Worm (Caenorhabditis elegans): Measurements from ENCODE around the gene srh-28.
A peak's percentile ranks its signal among the peaks of the same experiment; 100 is the strongest.

Gene srh-28

ce11 chrV:6793744-6794239 lies 18.2 kb upstream of the srh-28 start, which contains the start of gene ZC404.1:
Gene ZC404.1, plus strand, starts transcription at chrV:6794189.
- TF ChIP-seq W03F9.2 (tag; optimal IDR thresholded peaks at IDR 0.05) (no peak), him-1 (tag; optimal IDR thresholded peaks at IDR 0.05) (no peak), dao-5 (tag; optimal IDR thresholded peaks at IDR 0.05) (no peak)

- TF ChIP-seq him-1 (tag; optimal IDR thresholded peaks at IDR 0.05) (no peak), W03F9.2 (tag; optimal IDR thresholded peaks at IDR 0.05) (no peak), dao-5 (tag; optimal IDR thresholded peaks at IDR 0.05) (no peak)
Observed at ce11 chrV:6792973-6793372, 17.4 kb upstream of the srh-28 start.

- TF ChIP-seq dao-5 (tag; optimal IDR thresholded peaks at IDR 0.05) (no peak), W03F9.2 (tag; optimal IDR thresholded peaks at IDR 0.05) (no peak), him-1 (tag; optimal IDR thresholded peaks at IDR 0.05) (no peak)
Observed at ce11 chrV:6792565-6792964, 17.0 kb upstream of the srh-28 start, which contains the start of gene gck-2. Gene gck-2, minus strand, starts transcription at chrV:6792665.

DNA sequence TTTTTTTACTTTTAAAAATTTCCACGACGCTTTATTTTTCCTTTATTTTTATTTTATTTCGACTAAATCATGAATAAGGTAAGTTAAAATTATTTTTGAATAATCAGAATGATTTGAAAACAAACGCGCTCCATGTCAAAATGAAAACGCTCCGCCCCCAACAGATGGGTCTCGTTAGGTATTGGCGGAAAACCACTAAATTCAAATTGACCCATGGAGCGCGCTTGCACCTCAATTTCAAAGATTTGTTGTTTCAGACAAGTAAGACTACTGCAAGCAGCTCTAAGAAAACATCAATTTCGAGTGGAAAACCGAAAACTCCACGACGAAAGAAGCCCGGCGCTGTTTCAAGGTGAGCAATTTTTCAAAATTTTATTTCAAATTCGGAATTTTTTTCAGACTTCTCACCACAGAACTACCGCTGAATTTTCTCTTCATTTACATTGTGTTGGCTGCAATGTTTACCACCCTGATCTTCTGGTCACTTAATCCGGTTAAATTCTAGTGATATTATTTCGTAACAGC lies 12.4 kb upstream of the srh-28 start, which contains the start of gene ZC404.2:
TSS of gene ZC404.2 (plus strand) at position 47 of the 525 bp plus-strand sequence.
- TF ChIP-seq him-1 (tag; optimal IDR thresholded peaks at IDR 0.05) (no peak), dao-5 (tag; optimal IDR thresholded peaks at IDR 0.05) (no peak), W03F9.2 (tag; optimal IDR thresholded peaks at IDR 0.05) (no peak)

DNA sequence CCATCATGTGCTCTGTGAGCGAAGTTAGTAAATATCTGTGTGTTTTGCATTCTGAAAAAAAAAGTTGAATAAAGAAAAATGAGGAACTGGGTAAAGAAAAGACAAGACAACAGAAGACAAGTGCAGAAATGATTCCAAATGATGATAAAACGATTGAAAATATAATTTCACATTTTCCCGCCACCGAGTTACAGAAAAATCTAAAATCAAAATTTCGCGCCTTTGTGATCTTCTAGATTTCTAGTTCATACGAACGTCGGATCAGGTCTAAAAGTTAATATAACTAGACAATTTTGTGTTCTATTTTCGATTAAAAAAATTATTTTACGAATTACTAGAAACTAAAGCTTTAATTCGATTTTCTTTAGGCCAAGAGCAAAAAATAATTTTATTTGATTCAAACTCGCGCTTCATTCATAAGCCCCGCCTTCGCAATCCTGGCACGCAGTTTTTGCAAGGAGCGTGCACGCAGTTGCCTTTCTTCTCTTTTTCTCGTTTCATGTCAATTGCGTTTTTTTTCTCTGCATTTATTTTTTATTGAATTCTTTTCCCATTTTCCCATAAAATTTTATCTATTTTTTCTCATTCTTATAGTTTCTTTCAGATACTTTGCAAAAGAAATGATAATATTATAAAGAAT lies 9.4 kb upstream of the srh-28 start, which contains the start of the genes spn-4 and spe-39:
TSS of gene spn-4 (minus strand) at position 51 of the 640 bp plus-strand sequence.
TSS of gene spe-39 (plus strand) at position 599 of the 640 bp plus-strand sequence.
- TF ChIP-seq W03F9.2 (tag; optimal IDR thresholded peaks at IDR 0.05) (peak; percentile 75), him-1 (tag; optimal IDR thresholded peaks at IDR 0.05) (peak; percentile 48), dao-5 (tag; optimal IDR thresholded peaks at IDR 0.05) (no peak)

DNA sequence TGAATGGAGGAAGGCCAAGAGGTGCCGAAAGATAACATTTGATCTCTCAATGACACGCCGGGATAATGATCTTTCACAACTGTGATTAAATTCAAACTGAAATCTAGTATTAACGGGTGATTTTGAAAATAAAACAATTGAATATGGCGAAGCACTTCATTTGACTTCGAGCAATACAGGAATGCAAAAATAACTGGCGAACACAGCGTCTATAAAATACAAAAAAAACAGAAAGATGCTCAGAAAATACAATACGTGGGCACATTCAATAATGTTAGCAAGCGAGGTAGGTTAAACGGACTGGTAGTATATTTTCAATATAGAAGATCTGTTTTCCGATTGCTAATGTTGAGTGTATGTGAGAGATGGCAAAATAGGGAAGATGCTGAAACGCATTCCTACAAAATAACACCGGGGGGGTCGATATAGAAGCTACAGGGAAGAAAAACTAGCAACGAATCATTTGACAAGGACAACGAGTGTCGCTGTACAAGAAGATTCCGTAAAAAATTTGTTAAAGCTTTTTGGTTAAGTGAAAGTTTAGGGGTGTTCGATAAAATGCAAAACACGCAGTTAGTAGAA lies 7.5 kb upstream of the srh-28 start:
- TF ChIP-seq W03F9.2 (tag; optimal IDR thresholded peaks at IDR 0.05) (no peak), him-1 (tag; optimal IDR thresholded peaks at IDR 0.05) (no peak), dao-5 (tag; optimal IDR thresholded peaks at IDR 0.05) (no peak)

DNA sequence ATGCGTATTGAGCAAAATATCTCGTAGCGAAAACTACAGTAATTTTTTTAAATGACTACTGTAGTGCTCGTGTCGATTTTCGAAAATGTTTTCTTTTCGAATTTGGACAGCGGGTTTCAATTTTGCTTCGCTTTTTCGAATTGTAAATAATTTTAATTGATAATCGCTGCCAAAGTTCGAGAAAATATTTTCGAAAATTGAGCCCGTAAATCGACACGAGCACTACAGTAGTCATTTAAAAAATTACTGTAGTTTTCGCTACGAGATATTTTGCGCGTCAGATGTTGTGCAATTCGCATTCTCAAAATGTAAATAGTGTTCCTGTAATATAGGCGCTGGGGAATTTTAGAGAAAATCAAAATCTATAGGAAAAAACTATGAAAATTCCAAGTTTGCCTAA lies 6.7 kb upstream of the srh-28 start:
- TF ChIP-seq W03F9.2 (tag; optimal IDR thresholded peaks at IDR 0.05) (no peak), dao-5 (tag; optimal IDR thresholded peaks at IDR 0.05) (no peak), him-1 (tag; optimal IDR thresholded peaks at IDR 0.05) (no peak)

- TF ChIP-seq him-1 (tag; optimal IDR thresholded peaks at IDR 0.05) (no peak), W03F9.2 (tag; optimal IDR thresholded peaks at IDR 0.05) (no peak), dao-5 (tag; optimal IDR thresholded peaks at IDR 0.05) (no peak)
Observed at ce11 chrV:6780676-6781075, 5.1 kb upstream of the srh-28 start.

DNA sequence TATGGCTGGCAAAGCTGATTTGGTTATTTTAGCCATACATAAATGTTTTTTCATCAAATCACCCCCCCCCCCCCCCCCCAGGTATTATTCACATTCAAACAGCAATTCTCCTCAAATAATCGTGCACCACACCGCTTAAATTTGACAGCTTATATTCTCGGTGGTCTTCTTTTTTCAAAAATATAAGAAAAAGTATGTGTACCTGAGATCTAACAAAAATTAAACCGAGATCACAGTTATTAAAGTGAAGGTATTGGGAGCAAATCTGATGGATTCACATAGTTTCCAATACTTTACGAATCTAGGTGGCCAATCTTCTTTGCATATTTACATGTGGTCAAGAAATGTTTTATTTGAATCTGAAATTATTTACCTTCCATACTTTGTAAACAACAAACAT lies 4.6 kb upstream of the srh-28 start, which contains the start of gene ZC404.15:
TSS of gene ZC404.15 (plus strand) at position 301 of the 400 bp plus-strand sequence.
- TF ChIP-seq him-1 (tag; optimal IDR thresholded peaks at IDR 0.05) (no peak), dao-5 (tag; optimal IDR thresholded peaks at IDR 0.05) (no peak), W03F9.2 (tag; optimal IDR thresholded peaks at IDR 0.05) (no peak)

DNA sequence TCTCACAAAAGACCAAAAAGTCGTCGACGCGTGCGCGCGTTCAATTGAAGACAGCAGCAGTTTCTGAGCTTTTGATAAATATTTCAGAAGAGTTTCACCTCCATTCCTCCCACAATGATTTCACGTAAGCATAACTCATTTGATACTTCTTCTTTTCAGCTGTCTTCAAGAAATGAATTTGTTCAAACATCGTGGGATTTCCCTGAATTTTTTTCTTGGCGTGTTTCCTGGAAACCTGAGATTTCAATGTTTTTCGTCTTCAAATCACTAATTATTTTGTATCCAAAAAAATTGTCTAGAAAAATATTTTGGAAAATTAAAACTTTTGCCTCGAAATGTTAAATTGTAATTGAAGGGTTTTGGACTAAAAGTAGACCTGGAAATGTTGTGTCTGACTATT lies 2.8 kb upstream of the srh-28 start:
- TF ChIP-seq dao-5 (tag; optimal IDR thresholded peaks at IDR 0.05) (no peak), W03F9.2 (tag; optimal IDR thresholded peaks at IDR 0.05) (no peak), him-1 (tag; optimal IDR thresholded peaks at IDR 0.05) (no peak)

ce11 chrV:6773735-6774134 lies 1.9 kb downstream of the srh-28 start, which contains the start of gene ZC404.16:
Gene ZC404.16, minus strand, starts transcription at chrV:6773835.
- TF ChIP-seq dao-5 (tag; optimal IDR thresholded peaks at IDR 0.05) (no peak), W03F9.2 (tag; optimal IDR thresholded peaks at IDR 0.05) (no peak), him-1 (tag; optimal IDR thresholded peaks at IDR 0.05) (no peak)

DNA sequence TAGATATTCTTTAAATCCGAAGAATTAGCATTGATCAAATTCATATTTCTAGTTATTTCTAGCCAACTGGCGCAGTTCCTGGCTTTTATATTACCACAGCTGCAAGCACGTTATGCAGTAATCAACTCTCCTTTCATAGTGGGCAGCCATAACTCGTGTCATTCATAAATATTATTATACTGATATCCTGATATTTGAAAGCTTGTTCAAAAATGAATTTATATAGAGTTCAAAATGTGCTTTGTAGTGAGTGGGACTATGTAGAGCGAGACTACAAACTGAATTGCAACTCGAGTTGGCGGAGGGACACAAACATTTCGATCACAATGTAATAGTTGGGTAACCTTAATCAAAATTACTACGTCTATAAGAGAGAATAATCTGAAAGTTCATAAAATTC lies 4.0 kb downstream of the srh-28 start, which contains the start of gene srh-30:
TSS of gene srh-30 (minus strand) at position 101 of the 400 bp plus-strand sequence.
- TF ChIP-seq dao-5 (tag; optimal IDR thresholded peaks at IDR 0.05) (no peak), him-1 (tag; optimal IDR thresholded peaks at IDR 0.05) (no peak), W03F9.2 (tag; optimal IDR thresholded peaks at IDR 0.05) (no peak)

ce11 chrV:6769440-6769839 lies 6.2 kb downstream of the srh-28 start:
- TF ChIP-seq him-1 (tag; optimal IDR thresholded peaks at IDR 0.05) (no peak), dao-5 (tag; optimal IDR thresholded peaks at IDR 0.05) (no peak)

ce11 chrV:6768452-6768929 lies 7.1 kb downstream of the srh-28 start, which contains the start of the genes T25F10.1 and clik-1:
Gene T25F10.1, plus strand, starts transcription at chrV:6768502.
Gene clik-1, minus strand, starts transcription at chrV:6768732.
- no peak for TF ChIP-seq him-1 (tag; optimal IDR thresholded peaks at IDR 0.05)
- TF ChIP-seq W03F9.2 (tag; optimal IDR thresholded peaks at IDR 0.05), result no peak
- TF ChIP-seq dao-5 (tag; optimal IDR thresholded peaks at IDR 0.05), result no peak
